Worm (Caenorhabditis elegans) whole organism, early embryonic: ENCODE data around the gene fig-1.

Experiments used
- B0310.2 ChIP-seq: sonication (generic microtip); optimal IDR thresholded peaks from 2 replicates; lab custom pipeline; 2016; ENCODE audit warnings: mild to moderate bottlenecking, missing genetic modification characterization, missing compliant biosample characterization
- ama-1 ChIP-seq: fragments of 150-350 bp; optimal IDR thresholded peaks from 2 replicates; lab custom pipeline; 2014
- ceh-36 ChIP-seq: sonication (generic microtip); optimal IDR thresholded peaks from 2 replicates; lab custom pipeline; 2016; ENCODE audit warnings: missing genetic modification characterization, inconsistent platforms, missing compliant biosample characterization
- ets-7 ChIP-seq: sonication (generic microtip); optimal IDR thresholded peaks from 2 replicates; lab custom pipeline; 2016; ENCODE audit warnings: missing genotype, missing genetic modification characterization, missing compliant biosample characterization
- flt-1 ChIP-seq: fragments of 200-800 bp; sonication (Bioruptor generic); IDR thresholded peaks from 2 replicates; pipeline ENCODE4 v1.3.6; 2022; ENCODE audit warnings: missing genetic modification characterization, missing compliant biosample characterization
- hmg-4 ChIP-seq: fragments of 200-800 bp; sonication (Bioruptor generic); optimal IDR thresholded peaks from 2 replicates; lab custom pipeline; 2018; ENCODE audit warnings: mild to moderate bottlenecking, missing genetic modification characterization, missing compliant biosample characterization
- hnd-1 ChIP-seq: sonication (generic microtip); optimal IDR thresholded peaks from 2 replicates; lab custom pipeline; 2016; ENCODE audit warnings: missing genetic modification characterization, missing compliant biosample characterization
- pes-1 ChIP-seq: fragments of 200-800 bp; sonication (Bioruptor generic); IDR thresholded peaks from 2 replicates; pipeline ENCODE4 v1.3.6; 2022; ENCODE audit warnings: missing genetic modification reagents, missing genetic modification characterization, missing compliant biosample characterization
- sea-1 ChIP-seq: fragments of 200-800 bp; sonication (Bioruptor generic); conservative IDR thresholded peaks from 2 replicates; pipeline ENCODE4 v1.3.6; 2022; ENCODE audit warnings: missing genetic modification characterization, missing compliant biosample characterization
- tbx-11 ChIP-seq: fragments of 200-800 bp; sonication (Bioruptor generic); IDR thresholded peaks from 2 replicates; pipeline ENCODE4 v1.3.6; 2022; ENCODE audit warnings: missing genetic modification characterization, missing compliant biosample characterization
- tra-4 ChIP-seq: sonication (generic microtip); optimal IDR thresholded peaks from 2 replicates; lab custom pipeline; 2017; ENCODE audit warnings: missing genetic modification characterization, missing compliant biosample characterization

- TF ChIP-seq flt-1 (GFP tag; lab: Robert Waterston, UW) (no peak), ama-1 (lab: Kevin White, UChicago) (no peak), B0310.2 (tag; lab: Kevin White, UChicago) (no peak), sea-1 (GFP tag; lab: Robert Waterston, UW) (no peak), tbx-11 (no peak), hmg-4 (GFP tag; lab: Kevin White, UChicago) (no peak), pes-1 (GFP tag; lab: Robert Waterston, UW) (no peak), hnd-1 (tag; lab: Kevin White, UChicago) (no peak), tra-4 (tag; lab: Kevin White, UChicago) (no peak), ceh-36 (tag; lab: Kevin White, UChicago) (no peak), ets-7 (tag; lab: Kevin White, UChicago) (no peak)
These were observed 49.7 kb upstream of the fig-1 start for ce11 chrV:11030675-11031074.
